Fruit fly (Drosophila melanogaster): ENCODE results near the gene Akap200.

Akap200 gene

DNA sequence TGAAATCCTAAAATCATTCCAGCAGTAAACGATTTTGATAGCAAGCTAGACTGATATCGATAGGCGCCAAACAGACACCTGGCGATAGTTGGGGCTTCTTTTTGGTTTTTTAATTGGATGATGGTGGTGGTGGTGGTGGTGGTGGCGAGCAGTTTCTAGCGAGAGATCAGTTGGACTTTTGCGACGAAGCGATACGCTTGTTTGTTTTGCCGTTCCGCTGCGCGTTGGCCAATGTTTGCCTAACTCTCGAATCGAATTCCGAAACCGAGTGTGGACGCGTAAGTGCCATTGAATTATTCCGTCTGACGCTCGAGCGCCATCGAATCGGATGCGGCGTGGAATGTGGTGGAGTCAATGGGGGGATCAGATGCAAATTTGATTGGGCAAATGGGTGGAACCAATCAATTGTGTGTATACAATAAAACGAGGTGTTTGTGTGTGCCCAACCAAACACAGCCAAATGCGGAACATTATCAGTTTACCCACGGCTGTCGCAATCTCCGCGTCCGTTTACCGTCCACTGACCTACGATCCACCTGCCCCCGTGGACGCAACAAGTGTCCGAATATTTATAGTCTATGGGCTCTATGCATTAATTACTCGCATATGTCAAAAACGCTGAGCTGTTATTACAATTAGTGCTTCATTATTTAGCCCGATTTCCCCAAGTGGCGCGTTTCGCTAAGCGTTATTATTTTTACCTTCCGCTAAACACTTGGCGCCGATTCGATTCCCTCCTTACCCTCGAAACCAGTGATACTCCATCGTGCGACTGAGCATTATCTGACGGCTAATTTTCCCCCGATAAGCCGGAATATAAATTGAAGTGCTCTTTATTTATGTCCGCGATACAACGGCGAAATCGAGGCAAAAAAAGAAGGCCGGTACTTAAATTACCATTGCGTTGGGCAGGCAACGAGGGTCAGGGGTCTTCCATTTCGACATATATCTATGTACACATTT is 44.8 kb upstream of the Akap200 start, which contains the start of gene CG17292 (continued):
- TF ChIP-seq CG18599 (GFP tag; optimal IDR thresholded peaks at IDR 0.05), result peak; percentile 56
- no peak; the same call in 2 of the 3 replicates for TF ChIP-seq B-H1 (GFP tag; IDR thresholded peaks at IDR 0.05)
- peak; percentile 89 for TF ChIP-seq HLH4C (GFP tag; IDR thresholded peaks at IDR 0.05; ENCODE audit: partially characterized antibody)
- TF ChIP-seq CG4404 (GFP tag; IDR thresholded peaks at IDR 0.05), result no peak
- TF ChIP-seq MTF-1 (GFP tag; optimal IDR thresholded peaks at IDR 0.05; ENCODE audit: borderline replicate concordance), result peak; percentile 23
- TF ChIP-seq oc (tag; optimal IDR thresholded peaks at IDR 0.05), result peak; percentile 70
- TF ChIP-seq crc (GFP tag; optimal IDR thresholded peaks at IDR 0.05), result no peak
- peak; percentile 87 for TF ChIP-seq Doc3 (GFP tag; IDR thresholded peaks at IDR 0.05; ENCODE audit: partially characterized antibody)
- peak; percentile 43; the same call in 1 of the 2 replicates for TF ChIP-seq seq (GFP tag; IDR thresholded peaks at IDR 0.05)
- TF ChIP-seq bbx (GFP tag; IDR thresholded peaks at IDR 0.05; ENCODE audit: partially characterized antibody), result peak; percentile 95
- no peak for TF ChIP-seq CG2202 (tag; optimal IDR thresholded peaks at IDR 0.05)
- TF ChIP-seq Hr3 (GFP tag; optimal IDR thresholded peaks at IDR 0.05), result no peak
- peak; percentile 76 for TF ChIP-seq caup (GFP tag; optimal IDR thresholded peaks at IDR 0.05; ENCODE audit: severe bottlenecking)
- peak; percentile 34 for TF ChIP-seq Sox102F (GFP tag; optimal IDR thresholded peaks at IDR 0.05)
- TF ChIP-seq dimm (GFP tag; IDR thresholded peaks at IDR 0.05), result no peak
- TF ChIP-seq bcd (GFP tag; optimal IDR thresholded peaks at IDR 0.05), result peak; percentile 61
- no peak for TF ChIP-seq sqz (GFP tag; optimal IDR thresholded peaks at IDR 0.05)
- TF ChIP-seq Mes4 (GFP tag; optimal IDR thresholded peaks at IDR 0.05), result peak; percentile 27
- no peak for TF ChIP-seq Stat92E (GFP tag; optimal IDR thresholded peaks at IDR 0.05)
- TF ChIP-seq Pdp1 (GFP tag; optimal IDR thresholded peaks at IDR 0.05), result peak in 1 of 2 experiments; percentile 56
- peak; percentile 97 for TF ChIP-seq Nf-YC (tag; optimal IDR thresholded peaks at IDR 0.05)
- TF ChIP-seq CG3065 (GFP tag; optimal IDR thresholded peaks at IDR 0.05), result no peak
- TF ChIP-seq CG18619 (GFP tag; optimal IDR thresholded peaks at IDR 0.05), result peak; percentile 61
- peak; percentile 31; the same call in 1 of the 2 replicates for TF ChIP-seq CG32772 (GFP tag; IDR thresholded peaks at IDR 0.05)
- TF ChIP-seq CG1832 (GFP tag; optimal IDR thresholded peaks at IDR 0.05), result no peak
- TF ChIP-seq da (GFP tag; optimal IDR thresholded peaks at IDR 0.05), result no peak
- peak; percentile 66 for TF ChIP-seq E2f2 (GFP tag; IDR thresholded peaks at IDR 0.05)
- TF ChIP-seq vnd (GFP tag; IDR thresholded peaks at IDR 0.05; ENCODE audit: partially characterized antibody), result peak; percentile 80
- no peak for TF ChIP-seq CG14667 (GFP tag; IDR thresholded peaks at IDR 0.05)
- TF ChIP-seq CG17612 (GFP tag; IDR thresholded peaks at IDR 0.05), result no peak
- TF ChIP-seq fd3F (GFP tag; optimal IDR thresholded peaks at IDR 0.05), result peak; percentile 6
- TF ChIP-seq BEAF-32 (GFP tag; optimal IDR thresholded peaks at IDR 0.05), result peak; percentile 82
- TF ChIP-seq scrt (GFP tag; optimal IDR thresholded peaks at IDR 0.05), result no peak
- TF ChIP-seq Abd-B (GFP tag; optimal IDR thresholded peaks at IDR 0.05), result no peak
- peak; percentile 45 for TF ChIP-seq CG17912 (GFP tag; optimal IDR thresholded peaks at IDR 0.05)
- TF ChIP-seq Hr78 (GFP tag; optimal IDR thresholded peaks at IDR 0.05), result peak in 1 of 2 experiments; percentile 73
- no peak for TF ChIP-seq cato (GFP tag; optimal IDR thresholded peaks at IDR 0.05; ENCODE audit: borderline replicate concordance)
- TF ChIP-seq Oaz (GFP tag; IDR thresholded peaks at IDR 0.05), result peak; percentile 24; the same call in 1 of the 2 replicates
- TF ChIP-seq zf30C (GFP tag; optimal IDR thresholded peaks at IDR 0.05), result no peak
- no peak for TF ChIP-seq kay (GFP tag; optimal IDR thresholded peaks at IDR 0.05)
- peak; percentile 76 for TF ChIP-seq hbn (GFP tag; IDR thresholded peaks at IDR 0.05; ENCODE audit: partially characterized antibody)
- TF ChIP-seq corto (GFP tag; optimal IDR thresholded peaks at IDR 0.05), result no peak
- TF ChIP-seq lmd (GFP tag; IDR thresholded peaks at IDR 0.05), result peak; percentile 46
- no peak for TF ChIP-seq tin (GFP tag; optimal IDR thresholded peaks at IDR 0.05)
- peak; percentile 74; the same call in 1 of the 2 replicates for TF ChIP-seq NFAT (GFP tag; IDR thresholded peaks at IDR 0.05)
- peak; percentile 76 for TF ChIP-seq CG18764 (GFP tag; optimal IDR thresholded peaks at IDR 0.05)

Data from whole organism, embryonic.